Fruit fly (Drosophila melanogaster) whole organism, adult: ENCODE results near the gene CG43658.

ENCODE experiments used
- CG11617 ChIP-seq: fragments of 200-800 bp; sonication (Bioruptor generic); optimal IDR thresholded peaks from 2 replicates; lab custom pipeline; 2017; ENCODE audit warnings: mild to moderate bottlenecking, missing biosample characterization, missing genetic modification reagents, missing genetic modification characterization
- CG12768 ChIP-seq: fragments of 200-800 bp; sonication (Bioruptor generic); optimal IDR thresholded peaks from 2 replicates; lab custom pipeline; 2017; ENCODE audit warnings: missing biosample characterization, missing genetic modification characterization, mild to moderate bottlenecking, moderate library complexity, missing genetic modification reagents
- CG14711 ChIP-seq: fragments of 200-800 bp; sonication (Bioruptor generic); optimal IDR thresholded peaks from 2 replicates; lab custom pipeline; 2018; ENCODE audit warnings: missing biosample characterization, mild to moderate bottlenecking, missing genetic modification characterization, moderate library complexity
- CG7101 ChIP-seq: fragments of 200-800 bp; sonication (Bioruptor generic); optimal IDR thresholded peaks from 2 replicates; lab custom pipeline; 2018; ENCODE audit warnings: missing biosample characterization, mild to moderate bottlenecking, missing genetic modification characterization, moderate library complexity
- Clk ChIP-seq: fragments of 200-800 bp; sonication (Bioruptor generic); optimal IDR thresholded peaks from 2 replicates; lab custom pipeline; 2017; ENCODE audit warnings: missing biosample characterization, missing genetic modification characterization
- Hr96 ChIP-seq: fragments of 200-800 bp; sonication (Bioruptor generic); optimal IDR thresholded peaks from 2 replicates; lab custom pipeline; 2016; ENCODE audit warnings: missing biosample characterization, missing genetic modification characterization
- cic ChIP-seq: fragments of 200-800 bp; sonication (Bioruptor generic); optimal IDR thresholded peaks from 2 replicates; lab custom pipeline; 2017; ENCODE audit warnings: missing biosample characterization, mild to moderate bottlenecking, missing genetic modification characterization, moderate library complexity
- cnc ChIP-seq, 2 experiments: fragments of >200 bp; optimal IDR thresholded peaks; 2 replicates each; lab custom pipeline; 2017
- pad ChIP-seq: fragments of 200-800 bp; sonication (Bioruptor generic); optimal IDR thresholded peaks from 3 replicates; lab custom pipeline; 2017; ENCODE audit warnings: missing biosample characterization, missing genetic modification characterization, mild to moderate bottlenecking, moderate library complexity, missing genetic modification reagents
- tj ChIP-seq: fragments of 200-800 bp; sonication (Bioruptor generic); optimal IDR thresholded peaks from 3 replicates; lab custom pipeline; 2017; ENCODE audit warnings: missing biosample characterization, mild to moderate bottlenecking, missing genetic modification characterization, moderate library complexity

DNA sequence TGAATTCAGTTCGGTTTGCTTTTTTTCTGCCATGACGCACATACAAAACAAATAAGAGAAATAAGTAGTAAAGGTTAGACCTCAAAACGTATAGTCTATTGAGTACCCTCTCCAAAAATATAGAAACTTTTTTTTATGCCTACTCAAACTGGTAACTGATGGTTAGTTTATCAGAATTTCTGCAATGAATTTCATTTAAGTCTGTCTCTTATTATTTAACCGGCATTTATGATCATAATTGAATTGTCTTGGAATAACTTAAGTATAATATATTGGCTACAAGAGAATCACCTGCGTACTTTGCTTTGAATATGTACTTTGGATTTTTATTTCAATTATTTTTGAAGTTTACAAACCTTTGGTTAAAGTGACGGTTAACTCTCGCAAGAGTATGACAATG lies 37.4 kb downstream of the CG43658 start:
- no peak for TF ChIP-seq CG11617 (GFP tag; lab: Kevin White, UChicago)
- TF ChIP-seq Hr96, result no peak
- no peak for TF ChIP-seq tj (GFP tag; lab: Kevin White, UChicago)
- no peak for TF ChIP-seq CG12768 (GFP tag; lab: Kevin White, UChicago)
- no peak for TF ChIP-seq Clk (GFP tag; lab: Kevin White, UChicago)
- no peak for TF ChIP-seq pad (GFP tag; lab: Kevin White, UChicago)
- TF ChIP-seq CG7101 (tag; lab: Kevin White, UChicago), result no peak
- TF ChIP-seq CG14711 (tag; lab: Kevin White, UChicago), result peak; percentile 2
- TF ChIP-seq cic, result no peak
- TF ChIP-seq cnc (optimal IDR thresholded peaks at IDR 0.05; lab: Kevin White, UChicago), result no peak
